Fruit fly (Drosophila melanogaster) whole organism, prepupa: Measurements from ENCODE around the gene CG18598.
A peak's percentile ranks its signal among the peaks of the same experiment; 100 is the strongest.

Source experiments
- Blimp-1 ChIP-seq: fragments of 200-800 bp; sonication (Bioruptor generic); optimal IDR thresholded peaks from 3 replicates; lab custom pipeline; 2017; ENCODE audit warnings: missing biosample characterization, missing genetic modification characterization, mild to moderate bottlenecking, moderate library complexity, missing genetic modification reagents
- CG10631 ChIP-seq: fragments of 200-800 bp; sonication (Bioruptor generic); optimal IDR thresholded peaks from 2 replicates; lab custom pipeline; 2016; ENCODE audit warnings: missing biosample characterization, missing genetic modification characterization
- CG10669 ChIP-seq: fragments of 200-800 bp; sonication (Bioruptor generic); optimal IDR thresholded peaks from 3 replicates; lab custom pipeline; 2018; ENCODE audit warnings: missing biosample characterization, mild to moderate bottlenecking, missing genetic modification characterization, moderate library complexity
- CG11294 ChIP-seq: fragments of 200-800 bp; sonication (Bioruptor generic); IDR thresholded peaks from 2 replicates; pipeline ENCODE4 v1.3.6; 2022; ENCODE audit warnings: missing biosample characterization, missing genetic modification characterization
- CG11902 ChIP-seq: fragments of 200-800 bp; sonication (Bioruptor generic); optimal IDR thresholded peaks from 3 replicates; lab custom pipeline; 2016; ENCODE audit warnings: missing biosample characterization, missing genetic modification characterization
- CG15336 ChIP-seq: fragments of 200-800 bp; sonication (Bioruptor generic); IDR thresholded peaks from 2 replicates; pipeline ENCODE4 v1.3.6; 2022; ENCODE audit warnings: missing biosample characterization, missing genetic modification characterization
- CG1621 ChIP-seq: fragments of 200-800 bp; sonication (Bioruptor generic); optimal IDR thresholded peaks from 3 replicates; lab custom pipeline; 2018; ENCODE audit warnings: missing biosample characterization, mild to moderate bottlenecking, missing genetic modification characterization
- CG16779 ChIP-seq: fragments of 200-800 bp; sonication (Bioruptor generic); optimal IDR thresholded peaks from 3 replicates; lab custom pipeline; 2017; ENCODE audit warnings: missing biosample characterization, mild to moderate bottlenecking, missing genetic modification characterization
- CG3032 ChIP-seq: fragments of 200-800 bp; optimal IDR thresholded peaks from 2 replicates; lab custom pipeline; 2019; ENCODE audit warnings: missing biosample characterization, mild to moderate bottlenecking, missing genetic modification characterization, moderate library complexity
- CG31627 ChIP-seq: fragments of 200-800 bp; sonication (Bioruptor generic); optimal IDR thresholded peaks from 3 replicates; lab custom pipeline; 2016; ENCODE audit warnings: missing biosample characterization, missing genetic modification characterization
- CG34406 ChIP-seq: fragments of 200-800 bp; sonication (Bioruptor generic); optimal IDR thresholded peaks from 3 replicates; lab custom pipeline; 2016; ENCODE audit warnings: missing biosample characterization, missing genetic modification characterization
- CG4318 ChIP-seq: fragments of 200-800 bp; sonication (Bioruptor generic); optimal IDR thresholded peaks from 3 replicates; lab custom pipeline; 2017; ENCODE audit warnings: missing biosample characterization, mild to moderate bottlenecking, missing genetic modification characterization
- CG6163 ChIP-seq: fragments of 200-800 bp; sonication (Bioruptor generic); IDR thresholded peaks from 3 replicates; pipeline ENCODE4 v1.3.6; 2022; ENCODE audit warnings: missing biosample characterization, missing genetic modification characterization
- CG6276 ChIP-seq: fragments of 200-800 bp; sonication (Bioruptor generic); optimal IDR thresholded peaks from 2 replicates; lab custom pipeline; 2017; ENCODE audit warnings: missing biosample characterization, mild to moderate bottlenecking, missing genetic modification characterization
- CG6808 ChIP-seq: fragments of 200-800 bp; sonication (Bioruptor generic); optimal IDR thresholded peaks from 3 replicates; lab custom pipeline; 2017; ENCODE audit warnings: missing biosample characterization, missing genetic modification characterization, mild to moderate bottlenecking, moderate library complexity, missing genetic modification reagents
- CG6854 ChIP-seq: fragments of 200-800 bp; sonication (Bioruptor generic); optimal IDR thresholded peaks from 2 replicates; lab custom pipeline; 2017; ENCODE audit warnings: missing biosample characterization, mild to moderate bottlenecking, missing genetic modification characterization
- CG7368 ChIP-seq: fragments of 200-800 bp; sonication (Bioruptor generic); optimal IDR thresholded peaks from 3 replicates; lab custom pipeline; 2016; ENCODE audit warnings: missing biosample characterization, missing genetic modification characterization
- CG8119 ChIP-seq: fragments of 200-800 bp; sonication (Bioruptor generic); IDR thresholded peaks from 3 replicates; pipeline ENCODE4 v1.3.6; 2022; ENCODE audit warnings: missing biosample characterization, missing genetic modification characterization
- CG8319 ChIP-seq: fragments of 200-800 bp; sonication (Bioruptor generic); optimal IDR thresholded peaks from 3 replicates; lab custom pipeline; 2016; ENCODE audit warnings: missing biosample characterization, missing genetic modification characterization
- CG8632 ChIP-seq: fragments of 200-800 bp; sonication (Bioruptor generic); optimal IDR thresholded peaks from 3 replicates; lab custom pipeline; 2016; ENCODE audit warnings: missing biosample characterization, missing genetic modification characterization
- CG9139 ChIP-seq: fragments of 200-800 bp; sonication (Bioruptor generic); optimal IDR thresholded peaks from 3 replicates; lab custom pipeline; 2017; ENCODE audit warnings: missing biosample characterization, mild to moderate bottlenecking, missing genetic modification characterization
- Eip75B ChIP-seq: fragments of 200-800 bp; sonication (Bioruptor generic); optimal IDR thresholded peaks from 3 replicates; lab custom pipeline; 2016; ENCODE audit warnings: missing biosample characterization, missing genetic modification characterization
- Eip78C ChIP-seq: fragments of 200-800 bp; sonication (Bioruptor generic); peaks from one replicate; lab custom pipeline; 2016; ENCODE audit warnings: missing biosample characterization, missing genetic modification characterization
- Ets96B ChIP-seq: fragments of 200-800 bp; optimal IDR thresholded peaks from 2 replicates; lab custom pipeline; 2019; ENCODE audit warnings: missing biosample characterization, mild to moderate bottlenecking, missing genetic modification characterization, moderate library complexity
- Gug ChIP-seq: fragments of 200-800 bp; sonication (Bioruptor generic); IDR thresholded peaks from 2 replicates; pipeline ENCODE4 v1.3.6; 2022; ENCODE audit warnings: missing biosample characterization, missing genetic modification characterization
- Hr38 ChIP-seq: sonication (Bioruptor generic); optimal IDR thresholded peaks from 2 replicates; lab custom pipeline; 2016; ENCODE audit warnings: missing biosample characterization, missing genetic modification characterization
- Hr39 ChIP-seq: fragments of 200-800 bp; sonication (Bioruptor generic); optimal IDR thresholded peaks from 2 replicates; lab custom pipeline; 2016; ENCODE audit warnings: missing biosample characterization, missing genetic modification characterization
- Hr4 ChIP-seq: fragments of 200-800 bp; sonication (Bioruptor generic); optimal IDR thresholded peaks from 3 replicates; lab custom pipeline; 2016; ENCODE audit warnings: missing biosample characterization, missing genetic modification characterization
- Met ChIP-seq: fragments of 200-800 bp; sonication (Bioruptor generic); optimal IDR thresholded peaks from 3 replicates; lab custom pipeline; 2016; ENCODE audit warnings: missing biosample characterization, missing genetic modification characterization
- OdsH ChIP-seq: fragments of 200-800 bp; sonication (Bioruptor generic); optimal IDR thresholded peaks from 3 replicates; lab custom pipeline; 2016; ENCODE audit warnings: missing biosample characterization, missing genetic modification characterization
- Smox ChIP-seq: fragments of 200-800 bp; sonication (Bioruptor generic); optimal IDR thresholded peaks from 3 replicates; lab custom pipeline; 2016; ENCODE audit warnings: missing biosample characterization, missing genetic modification characterization
- Sox102F ChIP-seq: fragments of 200-800 bp; sonication (Bioruptor generic); optimal IDR thresholded peaks from 2 replicates; lab custom pipeline; 2016; ENCODE audit warnings: missing biosample characterization, mild to moderate bottlenecking, missing genetic modification characterization
- Sox14 ChIP-seq: fragments of 200-800 bp; sonication (Bioruptor generic); optimal IDR thresholded peaks from 3 replicates; lab custom pipeline; 2016; ENCODE audit warnings: missing biosample characterization, missing genetic modification characterization
- Sox15 ChIP-seq: fragments of 200-800 bp; sonication (Bioruptor generic); optimal IDR thresholded peaks from 3 replicates; lab custom pipeline; 2016; ENCODE audit warnings: missing biosample characterization, missing genetic modification characterization
- achi ChIP-seq: fragments of 200-800 bp; sonication (Bioruptor generic); optimal IDR thresholded peaks from 3 replicates; lab custom pipeline; 2016; ENCODE audit warnings: missing biosample characterization, missing genetic modification characterization
- acj6 ChIP-seq: fragments of 200-800 bp; sonication (Bioruptor generic); optimal IDR thresholded peaks from 3 replicates; lab custom pipeline; 2016; ENCODE audit warnings: missing biosample characterization, missing genetic modification characterization
- dac ChIP-seq: fragments of 200-800 bp; sonication (Bioruptor generic); optimal IDR thresholded peaks from 2 replicates; lab custom pipeline; 2017; ENCODE audit warnings: missing biosample characterization, mild to moderate bottlenecking, missing genetic modification characterization
- dsx ChIP-seq: fragments of 200-800 bp; optimal IDR thresholded peaks from 3 replicates; lab custom pipeline; 2019; ENCODE audit warnings: missing biosample characterization, mild to moderate bottlenecking, missing genetic modification characterization, moderate library complexity; ENCODE audit not compliant: poor library complexity, severe bottlenecking
- eg ChIP-seq: fragments of 200-800 bp; sonication (Bioruptor generic); IDR thresholded peaks from 3 replicates; pipeline ENCODE4 v1.3.6; 2022; ENCODE audit warnings: missing biosample characterization, missing genetic modification characterization
- esn ChIP-seq: fragments of 200-800 bp; sonication (Bioruptor generic); optimal IDR thresholded peaks from 2 replicates; lab custom pipeline; 2016; ENCODE audit warnings: missing biosample characterization, mild to moderate bottlenecking, missing genetic modification characterization, moderate library complexity
- fd85E ChIP-seq: fragments of 200-800 bp; sonication (Bioruptor generic); optimal IDR thresholded peaks from 3 replicates; lab custom pipeline; 2016; ENCODE audit warnings: missing biosample characterization, missing genetic modification characterization
- lz ChIP-seq: fragments of 200-800 bp; sonication (Bioruptor generic); optimal IDR thresholded peaks from 3 replicates; lab custom pipeline; 2016; ENCODE audit warnings: missing biosample characterization, missing genetic modification characterization
- pdm3 ChIP-seq: fragments of 200-800 bp; sonication (Bioruptor generic); optimal IDR thresholded peaks from 3 replicates; lab custom pipeline; 2016; ENCODE audit warnings: missing biosample characterization, missing genetic modification characterization
- topi ChIP-seq: fragments of 200-800 bp; sonication (Bioruptor generic); optimal IDR thresholded peaks from 3 replicates; lab custom pipeline; 2016; ENCODE audit warnings: missing biosample characterization, missing genetic modification characterization

CG18598 gene

dm6 chr3R:18242089-18242955, 8.6 kb upstream of the CG18598 start, which contains the start of the genes CG7156 and 14-3-3epsilon (continued):
- TF ChIP-seq CG6808 (GFP tag; lab: Kevin White, UChicago) (peak; percentile 44), CG1621 (tag; lab: Kevin White, UChicago) (no peak), Eip78C (GFP tag; lab: Kevin White, UChicago) (peak; percentile 77), CG6854 (GFP tag; lab: Kevin White, UChicago) (peak; percentile 65), CG15336 (GFP tag; lab: Robert Waterston, UW) (peak; percentile 16; the same call in 1 of the 2 replicates), dac (GFP tag; lab: Kevin White, UChicago) (no peak), Sox14 (GFP tag; lab: Kevin White, UChicago) (no peak), CG8632 (GFP tag; lab: Kevin White, UChicago) (peak; percentile 18), dsx (GFP tag; lab: Kevin White, UChicago) (no peak), Blimp-1 (GFP tag; lab: Kevin White, UChicago) (peak; percentile 10), CG7368 (no peak), CG11294 (GFP tag; lab: Robert Waterston, UW) (no peak), CG6163 (0 out of 3 replicates have a peak, but pooled peaks have one; percentile 31), Hr38 (no peak), CG8119 (peak; percentile 19; the same call in 1 of the 3 replicates), CG8319 (no peak), eg (GFP tag; lab: Robert Waterston, UW) (0 out of 3 replicates have a peak, but pooled peaks have one; percentile 49)

dm6 chr3R:18243000-18243399, 7.9 kb upstream of the CG18598 start:
- TF ChIP-seq eg (GFP tag; lab: Robert Waterston, UW): 0 out of 3 replicates have a peak, but pooled peaks have one; percentile 5
- TF ChIP-seq Eip78C (GFP tag; lab: Kevin White, UChicago): peak; percentile 2
- peak; percentile 15; the same call in 1 of the 3 replicates for TF ChIP-seq CG6163
- no peak for TF ChIP-seq Sox15

dm6 chr3R:18243718-18244170, 7.2 kb upstream of the CG18598 start:
- TF ChIP-seq CG34406 (GFP tag; lab: Kevin White, UChicago) (peak; percentile 10), Smox (GFP tag; lab: Kevin White, UChicago) (no peak), CG15336 (GFP tag; lab: Robert Waterston, UW) (peak; percentile 28; the same call in 1 of the 2 replicates), Hr4 (peak; percentile 30), CG11902 (GFP tag; lab: Kevin White, UChicago) (peak; percentile 4), topi (peak; percentile 43), CG31627 (GFP tag; lab: Kevin White, UChicago) (peak; percentile 47), CG10631 (GFP tag; lab: Kevin White, UChicago) (peak; percentile 18), acj6 (GFP tag; lab: Kevin White, UChicago) (peak; percentile 3), Sox102F (GFP tag; lab: Kevin White, UChicago) (peak; percentile 29), CG9139 (GFP tag; lab: Kevin White, UChicago) (no peak), OdsH (peak; percentile 41), CG10669 (GFP tag; lab: Kevin White, UChicago) (peak; percentile 31), achi (peak; percentile 56), CG8119 (no peak; the same call in 1 of the 3 replicates), Met (peak; percentile 53), Hr39 (GFP tag; lab: Kevin White, UChicago) (peak; percentile 39), CG4318 (GFP tag; lab: Kevin White, UChicago) (no peak), CG7368 (peak; percentile 31), pdm3 (GFP tag; lab: Kevin White, UChicago) (peak; percentile 40), Gug (GFP tag; lab: Robert Waterston, UW) (0 out of 2 replicates have a peak, but pooled peaks have one; percentile 35), lz (GFP tag; lab: Kevin White, UChicago) (peak; percentile 49), CG3032 (peak; percentile 5), Ets96B (peak; percentile 10), eg (GFP tag; lab: Robert Waterston, UW) (peak; percentile 47; the same call in 1 of the 3 replicates), fd85E (GFP tag; lab: Kevin White, UChicago) (no peak), Eip78C (GFP tag; lab: Kevin White, UChicago) (peak; percentile 54), CG8632 (GFP tag; lab: Kevin White, UChicago) (peak; percentile 32), esn (GFP tag; lab: Kevin White, UChicago) (peak; percentile 44), Eip75B (GFP tag; lab: Kevin White, UChicago) (peak; percentile 14), CG6276 (GFP tag; lab: Kevin White, UChicago) (peak; percentile 15), Sox15 (peak; percentile 30), CG16779 (tag; lab: Kevin White, UChicago) (no peak), dac (GFP tag; lab: Kevin White, UChicago) (peak; percentile 11)
